Fruit fly (Drosophila melanogaster) whole organism, wandering third instar larva: ENCODE measurements around the gene SdicA.

ENCODE experiments used
- CrebA ChIP-seq: fragments of 200-800 bp; sonication (Bioruptor generic); optimal IDR thresholded peaks from 2 replicates; lab custom pipeline; 2016; ENCODE audit warnings: missing biosample characterization, mild to moderate bottlenecking, missing genetic modification characterization, borderline replicate concordance
- HLH106 ChIP-seq: fragments of 200-800 bp; optimal IDR thresholded peaks from 3 replicates; lab custom pipeline; 2019; ENCODE audit warnings: missing biosample characterization, mild to moderate bottlenecking, missing genetic modification characterization, moderate library complexity
- Hnf4 ChIP-seq: fragments of 200-800 bp; sonication (Bioruptor generic); optimal IDR thresholded peaks from 2 replicates; lab custom pipeline; 2016; ENCODE audit warnings: missing biosample characterization, mild to moderate bottlenecking, missing genetic modification characterization
- br ChIP-seq: fragments of 200-800 bp; sonication (Bioruptor generic); optimal IDR thresholded peaks from 2 replicates; lab custom pipeline; 2016; ENCODE audit warnings: missing biosample characterization, missing genetic modification characterization
- dl ChIP-seq, 2 experiments: fragments of 175-275, 200-275 bp in 1 of 2; fragments of 200-275 bp in 1 of 2; sonication (Bioruptor generic); optimal IDR thresholded peaks; lab custom pipeline; 2018; ENCODE audit warnings: mild to moderate bottlenecking in 2 of 2, missing biosample characterization in 2 of 2, missing genetic modification characterization in 2 of 2, moderate library complexity in 2 of 2; ENCODE audit not compliant: partially characterized antibody in 2 of 2, insufficient read depth in 1 of 2
- lola ChIP-seq: fragments of >200 bp; optimal IDR thresholded peaks from 2 replicates; lab custom pipeline; 2017; ENCODE audit warnings: missing biosample characterization, missing genetic modification characterization
- tai ChIP-seq: sonication (Bioruptor generic); optimal IDR thresholded peaks from 2 replicates; lab custom pipeline; 2016; ENCODE audit warnings: missing biosample characterization, missing genetic modification characterization
- usp ChIP-seq: fragments of >200 bp; optimal IDR thresholded peaks from 2 replicates; lab custom pipeline; 2017; ENCODE audit warnings: missing biosample characterization, missing genetic modification characterization
- woc ChIP-seq: sonication (Bioruptor generic); optimal IDR thresholded peaks from 2 replicates; lab custom pipeline; 2016; ENCODE audit warnings: missing biosample characterization, mild to moderate bottlenecking, missing genetic modification characterization

DNA sequence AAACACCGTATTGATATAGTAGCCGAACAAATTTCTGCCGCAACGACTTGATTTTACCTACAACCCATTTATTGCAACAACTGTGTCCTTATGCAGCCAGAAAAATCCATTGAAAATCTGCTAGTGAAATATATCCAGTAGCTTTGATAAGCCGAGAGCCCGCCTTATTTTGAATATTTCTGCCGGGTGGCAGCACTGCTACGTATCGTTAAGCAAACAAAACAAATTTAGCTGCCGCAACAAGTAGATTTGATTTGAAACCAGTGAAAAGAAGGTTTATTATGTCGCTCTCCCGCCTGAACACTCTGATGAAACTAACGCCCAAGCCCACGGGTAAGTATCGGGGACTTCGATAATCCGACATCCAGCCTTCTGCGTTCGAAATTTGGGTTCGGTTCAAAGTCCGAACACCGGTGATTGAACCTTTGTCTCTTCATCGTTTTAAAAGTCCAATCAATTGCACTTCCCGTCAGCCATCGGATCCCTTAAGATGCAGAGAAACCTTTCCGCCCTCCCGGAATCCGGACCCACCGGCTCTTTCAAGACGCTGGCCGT, 35.2 kb downstream of the SdicA start, which contains the start of gene CG9577:
- TF ChIP-seq HLH106 (tag; lab: Kevin White, UChicago), result no peak
- TF ChIP-seq tai (GFP tag; lab: Kevin White, UChicago), result no peak
- no peak for TF ChIP-seq lola
- no peak for TF ChIP-seq br (GFP tag; lab: Kevin White, UChicago)
- TF ChIP-seq usp (GFP tag; lab: Kevin White, UChicago), result no peak
- TF ChIP-seq CrebA, result no peak
- TF ChIP-seq Hnf4 (GFP tag; lab: Kevin White, UChicago), result peak; percentile 87
- TF ChIP-seq dl (GFP tag; optimal IDR thresholded peaks at IDR 0.05; lab: Kevin White, UChicago; ENCODE audit: insufficient read depth in 1 of 2, partially characterized antibody in 2 of 2), result no peak
- no peak for TF ChIP-seq woc (GFP tag; lab: Kevin White, UChicago)
